Worm (Caenorhabditis elegans) whole organism, L4/young adult: ENCODE data around the gene bath-38.

Source experiments
- dao-5 ChIP-seq: sonication (generic microtip); optimal IDR thresholded peaks from 2 replicates; lab custom pipeline; 2016; ENCODE audit warnings: missing genotype, missing genetic modification characterization, moderate library complexity, missing compliant biosample characterization
- him-1 ChIP-seq: sonication (generic microtip); optimal IDR thresholded peaks from 2 replicates; lab custom pipeline; 2016; ENCODE audit warnings: missing genotype, missing genetic modification reagents, missing genetic modification characterization, missing compliant biosample characterization

DNA sequence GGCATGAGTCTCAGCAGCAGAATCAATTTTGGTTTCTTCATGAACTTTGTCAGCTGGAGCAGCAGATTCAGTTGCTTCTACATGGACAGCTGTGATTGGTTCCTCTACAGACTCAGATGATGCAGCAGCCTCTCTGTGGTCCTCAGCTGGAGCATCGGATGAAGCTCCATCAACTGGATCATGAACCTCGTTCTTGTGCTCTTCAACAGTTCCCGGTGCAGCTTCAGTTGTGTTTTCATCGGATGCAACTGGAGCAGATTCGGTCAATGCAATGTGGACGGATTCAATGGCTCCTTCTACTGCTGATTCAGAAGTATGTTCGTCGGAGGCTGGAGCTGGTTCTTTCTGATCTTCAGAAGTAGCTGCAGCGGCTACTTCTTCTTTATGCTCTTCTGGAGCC, 30.7 kb downstream of the bath-38 start:
- TF ChIP-seq him-1 (tag; lab: Kevin White, UChicago): no peak
- TF ChIP-seq dao-5 (tag; lab: Kevin White, UChicago): no peak
